Worm (Caenorhabditis elegans) whole organism, midembryonic: Measurements from ENCODE around the gene aqp-12.
"Not testable (repeated sequence)": the region's sequence is repeated elsewhere in the genome, so short reads cannot be mapped to it uniquely, and the experiment has no call there.

Experiments used
- T22C8.4 ChIP-seq: fragments of 200-800 bp; sonication (Bioruptor generic); IDR thresholded peaks from 2 replicates; pipeline ENCODE4 v1.3.6; 2022; ENCODE audit warnings: missing genetic modification characterization, missing compliant biosample characterization
- cog-1 ChIP-seq: sonication (generic microtip); optimal IDR thresholded peaks from 2 replicates; lab custom pipeline; 2016; ENCODE audit warnings: missing genetic modification characterization, missing compliant biosample characterization
- flt-1 ChIP-seq: fragments of 200-800 bp; sonication (Bioruptor generic); IDR thresholded peaks from 2 replicates; pipeline ENCODE4 v1.3.6; 2022; ENCODE audit warnings: missing genetic modification characterization, missing compliant biosample characterization
- klf-2 ChIP-seq: fragments of 200-800 bp; sonication (Bioruptor generic); conservative IDR thresholded peaks from 2 replicates; pipeline ENCODE4 v1.3.6; 2022; ENCODE audit warnings: missing genetic modification reagents, missing genetic modification characterization, missing compliant biosample characterization
- med-1 ChIP-seq: sonication (generic microtip); optimal IDR thresholded peaks from 2 replicates; lab custom pipeline; 2017; ENCODE audit warnings: missing genetic modification characterization, mild to moderate bottlenecking, missing compliant biosample characterization, antibody characterized with exemption, missing genetic modification reagents; ENCODE audit not compliant: insufficient read depth
- ref-1 ChIP-seq: fragments of 200-800 bp; sonication (Bioruptor generic); conservative IDR thresholded peaks from 2 replicates; pipeline ENCODE4 v1.3.6; 2022; ENCODE audit warnings: missing genetic modification reagents, missing genetic modification characterization, missing compliant biosample characterization
- tab-1 ChIP-seq: fragments of 200-800 bp; sonication (Bioruptor generic); IDR thresholded peaks from 2 replicates; pipeline ENCODE4 v1.3.6; 2022; ENCODE audit warnings: missing genetic modification characterization, missing compliant biosample characterization
- ztf-23 ChIP-seq: fragments of 200-800 bp; sonication (Bioruptor generic); IDR thresholded peaks from 2 replicates; pipeline ENCODE4 v1.3.6; 2022; ENCODE audit warnings: missing genetic modification reagents, missing genetic modification characterization, missing compliant biosample characterization
- ztf-29 ChIP-seq: fragments of 200-800 bp; sonication (Bioruptor generic); IDR thresholded peaks from 2 replicates; pipeline ENCODE4 v1.3.6; 2022; ENCODE audit warnings: missing genetic modification reagents, missing genetic modification characterization, missing compliant biosample characterization

- TF ChIP-seq klf-2 (GFP tag; lab: Robert Waterston, UW); ztf-23; med-1 (GFP tag; lab: Kevin White, UChicago); ztf-29 (GFP tag; lab: Robert Waterston, UW); T22C8.4 (GFP tag; lab: Robert Waterston, UW); ref-1; cog-1 (tag; lab: Kevin White, UChicago); flt-1 (GFP tag; lab: Robert Waterston, UW); tab-1 (GFP tag; lab: Robert Waterston, UW): not testable (repeated sequence)
Measured at ce11 chrII:12164539-12164938, 38.5 kb upstream of the aqp-12 start, which contains the start of gene Y57A10A.8.
